Worm (Caenorhabditis elegans): ENCODE results near the gene C56E6.2.

The C56E6.2 gene

DNA sequence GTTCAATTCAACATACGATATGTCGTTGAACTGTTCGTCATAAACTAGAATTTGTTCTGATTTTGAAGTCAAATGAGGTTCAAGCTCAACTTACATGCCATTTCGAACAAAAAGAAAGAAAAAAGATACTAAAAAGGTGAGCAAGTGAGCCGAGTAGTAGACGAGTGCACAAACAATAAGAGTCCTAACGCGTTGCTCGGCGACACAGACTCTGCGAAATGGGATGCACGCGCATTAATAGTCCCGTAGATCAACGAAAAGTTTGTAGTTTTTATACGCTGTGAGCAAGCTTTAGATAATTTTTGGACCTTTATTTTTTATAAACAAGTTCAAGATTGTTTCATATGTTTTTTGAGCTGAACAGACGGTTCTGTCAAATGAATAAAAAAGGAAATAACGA, 3.9 kb downstream of the C56E6.2 start, which contains the start of gene C56E6.4 (continued):
- TF ChIP-seq ceh-27 (GFP tag; optimal IDR thresholded peaks at IDR 0.05) (no peak), B0261.1 (tag; optimal IDR thresholded peaks at IDR 0.05) (no peak), F23B12.7 (tag; optimal IDR thresholded peaks at IDR 0.05; ENCODE audit: insufficient read depth) (no peak), nhr-80 (tag; optimal IDR thresholded peaks at IDR 0.05) (no peak)

DNA sequence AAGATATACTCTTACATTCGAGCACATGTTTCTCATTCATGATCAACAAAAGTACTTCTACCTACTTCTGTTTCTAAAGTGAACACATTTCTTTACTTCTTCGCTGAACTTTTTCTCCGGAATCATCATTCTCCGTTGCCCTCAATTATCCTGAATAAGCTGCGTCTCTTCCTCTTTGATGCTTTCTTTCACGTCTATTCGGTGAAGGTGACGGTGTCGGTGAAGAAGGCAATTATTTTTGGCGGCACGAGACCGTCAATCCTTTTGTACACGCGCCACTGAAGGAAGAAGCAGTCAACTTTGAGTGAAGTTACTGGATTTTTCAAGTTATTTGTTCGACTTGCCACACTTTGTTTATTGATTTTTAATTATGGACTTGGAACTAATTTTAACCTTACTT, 6.8 kb downstream of the C56E6.2 start, which contains the start of gene abch-1:
TSS of gene abch-1 (minus strand) at position 101 of the 400 bp plus-strand sequence.
- TF ChIP-seq nfya-2 (GFP tag; IDR thresholded peaks at IDR 0.05) (no peak), cebp-1 (GFP tag; IDR thresholded peaks at IDR 0.05) (no peak), cebp-1 (tag; optimal IDR thresholded peaks at IDR 0.05) (no peak), sdz-38 (tag; optimal IDR thresholded peaks at IDR 0.05) (no peak), him-1 (tag; optimal IDR thresholded peaks at IDR 0.05) (no peak)

ce11 chrII:6531940-6532339, 7.2 kb downstream of the C56E6.2 start, which contains the start of gene abcx-1:
Gene abcx-1 (plus strand): TSS chrII:6532163.
- TF ChIP-seq bed-1 (GFP tag; IDR thresholded peaks at IDR 0.05) = no peak
- TF ChIP-seq ztf-25 (GFP tag; IDR thresholded peaks at IDR 0.05) = no peak
- no peak for TF ChIP-seq nhr-27 (tag; optimal IDR thresholded peaks at IDR 0.05)
- TF ChIP-seq F52B5.7 (tag; optimal IDR thresholded peaks at IDR 0.05) = no peak
- TF ChIP-seq lsl-1 (GFP tag; optimal IDR thresholded peaks at IDR 0.05) = no peak
- no peak for TF ChIP-seq rcor-1 (GFP tag; IDR thresholded peaks at IDR 0.05)
- TF ChIP-seq ceh-79 (tag; optimal IDR thresholded peaks at IDR 0.05) = no peak
- TF ChIP-seq lin-54 (GFP tag; optimal IDR thresholded peaks at IDR 0.05) = no peak
- TF ChIP-seq T07F8.4 (tag; optimal IDR thresholded peaks at IDR 0.05) = no peak
- TF ChIP-seq C17E4.6 (GFP tag; IDR thresholded peaks at IDR 0.05) = no peak

- TF ChIP-seq lin-35 (GFP tag; optimal IDR thresholded peaks at IDR 0.05) = peak in 1 of 3 experiments; percentile 79
- peak; percentile 70 for TF ChIP-seq efl-1 (GFP tag; optimal IDR thresholded peaks at IDR 0.05)
- TF ChIP-seq lin-54 (GFP tag; optimal IDR thresholded peaks at IDR 0.05) = peak; percentile 83
- peak; percentile 93 for TF ChIP-seq mcd-1 (GFP tag; IDR thresholded peaks at IDR 0.05)
- TF ChIP-seq F23B12.7 (tag; optimal IDR thresholded peaks at IDR 0.05; ENCODE audit: insufficient read depth) = peak; percentile 95
- TF ChIP-seq dpl-1 (GFP tag; optimal IDR thresholded peaks at IDR 0.05) = peak; percentile 59
- peak; percentile 28 for TF ChIP-seq lsl-1 (GFP tag; optimal IDR thresholded peaks at IDR 0.05)
- TF ChIP-seq aptf-3 (GFP tag; IDR thresholded peaks at IDR 0.05) = no peak
- TF ChIP-seq bed-1 (GFP tag; IDR thresholded peaks at IDR 0.05) = no peak
Observed at ce11 chrII:6535957-6536424, 11.3 kb downstream of the C56E6.2 start, which contains the start of gene utp-20. Gene utp-20 (plus strand): TSS chrII:6536374.

DNA sequence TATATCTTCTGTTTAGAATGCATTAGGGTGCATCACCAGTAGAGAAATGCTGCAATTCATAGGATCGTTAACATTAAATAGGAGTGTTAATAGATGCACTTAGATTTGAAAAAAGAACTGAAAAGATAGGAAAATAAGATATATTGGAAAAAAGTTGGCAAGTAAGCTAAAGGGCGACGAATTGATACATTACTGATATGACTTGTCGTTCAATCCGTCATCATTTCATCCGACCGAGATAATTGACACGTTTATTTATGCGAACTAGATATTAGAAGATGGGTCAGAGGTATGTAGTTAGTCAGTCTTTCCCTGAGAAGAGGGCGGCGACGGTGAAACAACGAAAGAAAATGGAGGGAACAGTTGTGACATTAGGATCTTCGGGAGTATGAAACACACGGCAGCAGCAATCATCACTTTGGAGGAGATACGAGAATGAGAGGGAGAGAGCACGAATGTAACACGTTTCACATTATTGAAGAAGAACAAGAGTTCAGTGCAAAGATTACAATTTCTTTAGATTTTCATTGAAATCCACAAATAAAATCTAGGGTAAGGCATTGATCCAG, 20.2 kb downstream of the C56E6.2 start, which contains the start of gene lron-15:
TSS of gene lron-15 (minus strand) at position 51 of the 569 bp plus-strand sequence.
- TF ChIP-seq Y79H2A.3 (GFP tag; conservative IDR thresholded peaks at IDR 0.05) = no peak
- TF ChIP-seq lin-26 (GFP tag; IDR thresholded peaks at IDR 0.05) = no peak
- no peak for TF ChIP-seq attf-5 (GFP tag; optimal IDR thresholded peaks at IDR 0.05)
- no peak for TF ChIP-seq F33H1.4 (GFP tag; IDR thresholded peaks at IDR 0.05)
- TF ChIP-seq rec-8 (tag; optimal IDR thresholded peaks at IDR 0.05) = no peak
- TF ChIP-seq gei-17 (GFP tag; optimal IDR thresholded peaks at IDR 0.05) = no peak
- TF ChIP-seq nfyb-1 (GFP tag; IDR thresholded peaks at IDR 0.05) = no peak
